Worm (Caenorhabditis elegans) whole organism, dauer: ENCODE measurements around the gene mesp-1.

Experiments
- unc-62 ChIP-seq: sonication (generic microtip); optimal IDR thresholded peaks from 2 replicates; lab custom pipeline; 2017; ENCODE audit warnings: missing biosample characterization, missing genetic modification reagents, missing genetic modification characterization

Gene mesp-1

ce11 chrIV:8514546-8514945, 15.4 kb downstream of the mesp-1 start:
- no peak for TF ChIP-seq unc-62 (GFP tag; lab: Kevin White, UChicago)

- TF ChIP-seq unc-62 (GFP tag; lab: Kevin White, UChicago) = no peak
These were observed 20.8 kb downstream of the mesp-1 start for ce11 chrIV:8519949-8520348.

ce11 chrIV:8520594-8520993, 21.5 kb downstream of the mesp-1 start, which contains the start of gene pkg-2:
pkg-2 (plus strand) TSS chrIV:8520894.
- no peak for TF ChIP-seq unc-62 (GFP tag; lab: Kevin White, UChicago)

- no peak for TF ChIP-seq unc-62 (GFP tag; lab: Kevin White, UChicago)
These were observed 24.9 kb downstream of the mesp-1 start for ce11 chrIV:8523981-8524380.

ce11 chrIV:8526050-8526449, 26.9 kb downstream of the mesp-1 start:
- no peak for TF ChIP-seq unc-62 (GFP tag; lab: Kevin White, UChicago)

- no peak for TF ChIP-seq unc-62 (GFP tag; lab: Kevin White, UChicago)
These were observed 27.5 kb downstream of the mesp-1 start for ce11 chrIV:8526579-8526978.

- TF ChIP-seq unc-62 (GFP tag; lab: Kevin White, UChicago) = no peak
These were observed 28.5 kb downstream of the mesp-1 start for ce11 chrIV:8527598-8528012.

- TF ChIP-seq unc-62 (GFP tag; lab: Kevin White, UChicago) = no peak
These were observed 29.2 kb downstream of the mesp-1 start for ce11 chrIV:8528345-8528744.

- TF ChIP-seq unc-62 (GFP tag; lab: Kevin White, UChicago) = no peak
These were observed 29.9 kb downstream of the mesp-1 start for ce11 chrIV:8529039-8529438.

ce11 chrIV:8530042-8531027, 31.2 kb downstream of the mesp-1 start:
- TF ChIP-seq unc-62 (GFP tag; lab: Kevin White, UChicago) = no peak

- no peak for TF ChIP-seq unc-62 (GFP tag; lab: Kevin White, UChicago)
These were observed 32.9 kb downstream of the mesp-1 start for ce11 chrIV:8532024-8532423.

- TF ChIP-seq unc-62 (GFP tag; lab: Kevin White, UChicago) = no peak
These were observed 33.7 kb downstream of the mesp-1 start for ce11 chrIV:8532796-8533195.

- TF ChIP-seq unc-62 (GFP tag; lab: Kevin White, UChicago) = no peak
These were observed 35.1 kb downstream of the mesp-1 start for ce11 chrIV:8534189-8534588.

- no peak for TF ChIP-seq unc-62 (GFP tag; lab: Kevin White, UChicago)
These were observed 35.9 kb downstream of the mesp-1 start for ce11 chrIV:8534997-8535414.

ce11 chrIV:8535946-8536345, 36.8 kb downstream of the mesp-1 start:
- no peak for TF ChIP-seq unc-62 (GFP tag; lab: Kevin White, UChicago)

- no peak for TF ChIP-seq unc-62 (GFP tag; lab: Kevin White, UChicago)
These were observed 39.0 kb downstream of the mesp-1 start for ce11 chrIV:8538011-8538658.
